Worm (Caenorhabditis elegans) whole organism, L4 larva: Measurements from ENCODE around the gene ccep-97.

Experiments used
- D1046.2 ChIP-seq: fragments of 200-800 bp; sonication (Bioruptor generic); IDR thresholded peaks from 2 replicates; pipeline ENCODE4 v1.3.6; 2022; ENCODE audit warnings: missing genetic modification characterization, missing compliant biosample characterization
- F10B5.3 ChIP-seq: sonication (generic microtip); optimal IDR thresholded peaks from 2 replicates; lab custom pipeline; 2016; ENCODE audit warnings: mild to moderate bottlenecking, missing genetic modification characterization, missing compliant biosample characterization
- F26F4.8 ChIP-seq: fragments of 200-800 bp; sonication (Bioruptor generic); conservative IDR thresholded peaks from 2 replicates; pipeline ENCODE4 v1.3.6; 2022; ENCODE audit warnings: missing genetic modification characterization, missing compliant biosample characterization
- F49E8.2 ChIP-seq: sonication (generic microtip); optimal IDR thresholded peaks from 2 replicates; lab custom pipeline; 2016; ENCODE audit warnings: missing compliant biosample characterization, mild to moderate bottlenecking, missing genetic modification characterization, borderline replicate concordance
- T20F7.1 ChIP-seq: fragments of 200-800 bp; sonication (Bioruptor generic); optimal IDR thresholded peaks from 2 replicates; lab custom pipeline; 2018; ENCODE audit warnings: mild to moderate bottlenecking, missing genetic modification characterization, missing compliant biosample characterization
- Y48G9A.11 ChIP-seq: fragments of 200-800 bp; sonication (Bioruptor generic); IDR thresholded peaks from 2 replicates; pipeline ENCODE4 v1.3.6; 2022; ENCODE audit warnings: missing genetic modification reagents, missing genetic modification characterization, missing compliant biosample characterization
- Y5F2A.4 ChIP-seq: fragments of 200-800 bp; sonication (Bioruptor generic); optimal IDR thresholded peaks from 2 replicates; lab custom pipeline; 2018; ENCODE audit warnings: mild to moderate bottlenecking, missing genetic modification characterization, missing compliant biosample characterization
- Y75B8A.6 ChIP-seq: fragments of 200-800 bp; sonication (Bioruptor generic); IDR thresholded peaks from 2 replicates; pipeline ENCODE4 v1.3.6; 2022; ENCODE audit warnings: missing genetic modification reagents, missing genetic modification characterization, missing compliant biosample characterization
- ZK337.2 ChIP-seq: fragments of 200-800 bp; sonication (Bioruptor generic); IDR thresholded peaks from 2 replicates; pipeline ENCODE4 v1.3.6; 2022; ENCODE audit warnings: missing genetic modification reagents, missing genetic modification characterization, missing compliant biosample characterization
- ZK546.5 ChIP-seq, 2 experiments: sonication (generic microtip); optimal IDR thresholded peaks; 2 replicates each; lab custom pipeline; 2017; ENCODE audit warnings: missing biosample characterization in 2 of 2, missing genetic modification characterization in 2 of 2
- ama-1 ChIP-seq: fragments of 150-350 bp; optimal IDR thresholded peaks from 2 replicates; lab custom pipeline; 2014; ENCODE audit warnings: inconsistent platforms, mixed read lengths
- arid-1 ChIP-seq: fragments of 200-800 bp; sonication (Bioruptor generic); conservative IDR thresholded peaks from 2 replicates; pipeline ENCODE4 v1.3.6; 2022; ENCODE audit warnings: missing genetic modification reagents, missing genetic modification characterization, missing compliant biosample characterization
- attf-4 ChIP-seq: sonication (generic microtip); optimal IDR thresholded peaks from 3 replicates; lab custom pipeline; 2017; ENCODE audit warnings: missing biosample characterization, missing genetic modification characterization
- ceh-32 ChIP-seq: sonication (generic microtip); optimal IDR thresholded peaks from 2 replicates; lab custom pipeline; 2016; ENCODE audit warnings: mild to moderate bottlenecking, missing genetic modification characterization, missing compliant biosample characterization; ENCODE audit not compliant: poor library complexity
- ceh-44 ChIP-seq: fragments of 200-800 bp; sonication (Bioruptor generic); IDR thresholded peaks from 2 replicates; pipeline ENCODE4 v1.3.6; 2022; ENCODE audit warnings: missing genetic modification reagents, missing genetic modification characterization, missing compliant biosample characterization
- ctbp-1 ChIP-seq: fragments of 200-800 bp; sonication (Bioruptor generic); IDR thresholded peaks from 2 replicates; pipeline ENCODE4 v1.3.6; 2022; ENCODE audit warnings: missing genetic modification reagents, missing genetic modification characterization, missing compliant biosample characterization
- daf-16 ChIP-seq, 3 experiments: sonication (generic microtip); optimal IDR thresholded peaks; 2 replicates each; lab custom pipeline; 2016 to 2017; ENCODE audit warnings: missing genetic modification characterization in 3 of 3, missing genetic modification reagents in 3 of 3, mild to moderate bottlenecking in 2 of 3, missing compliant biosample characterization in 2 of 3, missing biosample characterization in 1 of 3, moderate library complexity in 1 of 3
- daf-19 ChIP-seq: fragments of 200-800 bp; sonication (Bioruptor generic); conservative IDR thresholded peaks from 2 replicates; pipeline ENCODE4 v1.3.6; 2022; ENCODE audit warnings: missing genetic modification characterization, missing compliant biosample characterization
- dmd-6 ChIP-seq: fragments of 200-800 bp; sonication (Bioruptor generic); IDR thresholded peaks from 2 replicates; pipeline ENCODE4 v1.3.6; 2022; ENCODE audit warnings: missing genetic modification reagents, missing genetic modification characterization, missing compliant biosample characterization
- dmd-8 ChIP-seq: fragments of 200-800 bp; sonication (Bioruptor generic); IDR thresholded peaks from 2 replicates; pipeline ENCODE4 v1.3.6; 2022; ENCODE audit warnings: missing genetic modification characterization, missing compliant biosample characterization
- dpl-1 ChIP-seq: fragments of 150-350 bp; optimal IDR thresholded peaks from 2 replicates; lab custom pipeline; 2014; ENCODE audit warnings: missing biosample characterization, missing genetic modification reagents, missing genetic modification characterization
- dve-1 ChIP-seq: sonication (generic microtip); optimal IDR thresholded peaks from 2 replicates; lab custom pipeline; 2017; ENCODE audit warnings: antibody characterized with exemption, mild to moderate bottlenecking, missing genetic modification characterization, missing compliant biosample characterization; ENCODE audit not compliant: insufficient read depth
- fkh-10 ChIP-seq: fragments of 150-350 bp; optimal IDR thresholded peaks from 2 replicates; lab custom pipeline; 2014; ENCODE audit warnings: missing biosample characterization, missing genetic modification reagents, missing genetic modification characterization
- hlh-11 ChIP-seq: fragments of 200-800 bp; sonication (Bioruptor generic); optimal IDR thresholded peaks from 2 replicates; lab custom pipeline; 2018; ENCODE audit warnings: mild to moderate bottlenecking, missing genetic modification characterization, missing compliant biosample characterization
- hlh-30 ChIP-seq: sonication (generic microtip); optimal IDR thresholded peaks from 2 replicates; lab custom pipeline; 2017; ENCODE audit warnings: antibody characterized with exemption, mild to moderate bottlenecking, missing genetic modification characterization, missing compliant biosample characterization; ENCODE audit not compliant: insufficient read depth
- hmg-1.1 ChIP-seq: fragments of 200-800 bp; sonication (Bioruptor generic); IDR thresholded peaks from 2 replicates; pipeline ENCODE4 v1.3.6; 2022; ENCODE audit warnings: missing genetic modification reagents, missing genetic modification characterization, missing compliant biosample characterization
- lin-1 ChIP-seq: fragments of 200-800 bp; sonication (Bioruptor generic); IDR thresholded peaks from 2 replicates; pipeline ENCODE4 v1.3.6; 2022; ENCODE audit warnings: missing genetic modification reagents, missing genetic modification characterization, missing compliant biosample characterization
- lin-39 ChIP-seq: fragments of 150-350 bp; optimal IDR thresholded peaks from 2 replicates; lab custom pipeline; 2014; ENCODE audit warnings: missing biosample characterization, missing genetic modification reagents, missing genetic modification characterization
- lsy-2 ChIP-seq, 2 experiments: fragments of 150-350 bp in 1 of 2; sonication (generic microtip) in 1 of 2; optimal IDR thresholded peaks; 2 replicates each; lab custom pipeline; 2014 to 2017; ENCODE audit warnings: missing biosample characterization in 2 of 2, missing genetic modification characterization in 2 of 2
- mdl-1 ChIP-seq, 2 experiments: fragments of 150-350 bp in 1 of 2; sonication (generic microtip) in 1 of 2; optimal IDR thresholded peaks; 2 replicates each; lab custom pipeline; 2014 to 2017; ENCODE audit warnings: missing biosample characterization in 2 of 2, missing genetic modification characterization in 2 of 2
- mxl-2 ChIP-seq: fragments of 200-800 bp; sonication (Bioruptor generic); conservative IDR thresholded peaks from 2 replicates; pipeline ENCODE4 v1.3.6; 2022; ENCODE audit warnings: missing genetic modification reagents, missing genetic modification characterization, missing compliant biosample characterization
- nhr-102 ChIP-seq: sonication (generic microtip); optimal IDR thresholded peaks from 2 replicates; lab custom pipeline; 2016; ENCODE audit warnings: mild to moderate bottlenecking, missing genetic modification characterization, moderate library complexity, missing compliant biosample characterization
- nhr-111 ChIP-seq: fragments of 200-800 bp; sonication (Bioruptor generic); optimal IDR thresholded peaks from 2 replicates; lab custom pipeline; 2018; ENCODE audit warnings: mild to moderate bottlenecking, missing genetic modification characterization, missing compliant biosample characterization
- nhr-237 ChIP-seq: sonication (generic microtip); optimal IDR thresholded peaks from 2 replicates; lab custom pipeline; 2017; ENCODE audit warnings: missing biosample characterization, missing genetic modification characterization
- nhr-25 ChIP-seq: sonication (generic microtip); optimal IDR thresholded peaks from 2 replicates; lab custom pipeline; 2017; ENCODE audit warnings: missing genetic modification characterization, mild to moderate bottlenecking, missing compliant biosample characterization, antibody characterized with exemption, moderate library complexity, borderline replicate concordance; ENCODE audit not compliant: insufficient read depth
- pha-4 ChIP-seq, 2 experiments: fragments of 150-350 bp in 1 of 2; fragments of 200-800 bp in 1 of 2; sonication (Bioruptor generic) in 1 of 2; IDR thresholded peaks in 1 of 2; optimal IDR thresholded peaks in 1 of 2; 2 replicates each; pipeline versions ENCODE4 v1.3.6 to Lab custom; 2014 to 2022; ENCODE audit warnings: missing genetic modification characterization in 2 of 2, missing genetic modification reagents in 2 of 2, missing biosample characterization in 1 of 2, missing compliant biosample characterization in 1 of 2
- pqm-1 ChIP-seq: sonication (generic microtip); optimal IDR thresholded peaks from 2 replicates; lab custom pipeline; 2017; ENCODE audit warnings: missing biosample characterization, missing genetic modification characterization
- rbr-2 ChIP-seq: sonication (generic microtip); optimal IDR thresholded peaks from 2 replicates; lab custom pipeline; 2016; ENCODE audit warnings: missing genotype, missing genetic modification characterization, missing compliant biosample characterization
- saeg-2 ChIP-seq: fragments of 200-800 bp; sonication (Bioruptor generic); IDR thresholded peaks from 2 replicates; pipeline ENCODE4 v1.3.6; 2022; ENCODE audit warnings: missing genetic modification reagents, missing genetic modification characterization, missing compliant biosample characterization
- set-16 ChIP-seq: fragments of 200-800 bp; sonication (Bioruptor generic); IDR thresholded peaks from 2 replicates; pipeline ENCODE4 v1.3.6; 2022; ENCODE audit warnings: missing genetic modification reagents, missing genetic modification characterization, missing compliant biosample characterization
- tag-97 ChIP-seq: fragments of 200-800 bp; sonication (Bioruptor generic); IDR thresholded peaks from 2 replicates; pipeline ENCODE4 v1.3.6; 2022; ENCODE audit warnings: missing genetic modification characterization, missing compliant biosample characterization
- tra-1 ChIP-seq: fragments of 200-800 bp; sonication (Bioruptor generic); IDR thresholded peaks from 2 replicates; pipeline ENCODE4 v1.3.6; 2022; ENCODE audit warnings: missing genetic modification reagents, missing genetic modification characterization, missing compliant biosample characterization
- unc-130 ChIP-seq: sonication (generic microtip); optimal IDR thresholded peaks from 2 replicates; lab custom pipeline; 2016; ENCODE audit warnings: missing genetic modification reagents, missing genetic modification characterization, missing compliant biosample characterization
- zag-1 ChIP-seq: fragments of 150-350 bp; optimal IDR thresholded peaks from 2 replicates; lab custom pipeline; 2014; ENCODE audit warnings: missing biosample characterization, missing genetic modification characterization
- zfp-2 ChIP-seq: sonication (generic microtip); optimal IDR thresholded peaks from 2 replicates; lab custom pipeline; 2016; ENCODE audit warnings: mild to moderate bottlenecking, missing genetic modification characterization, missing compliant biosample characterization
- zfp-3 ChIP-seq: fragments of 200-800 bp; sonication (Bioruptor generic); conservative IDR thresholded peaks from 2 replicates; pipeline ENCODE4 v1.3.6; 2022; ENCODE audit warnings: missing genetic modification reagents, missing genetic modification characterization, missing compliant biosample characterization
- zip-2 ChIP-seq: fragments of 150-350 bp; optimal IDR thresholded peaks from 2 replicates; lab custom pipeline; 2014; ENCODE audit warnings: missing biosample characterization, missing genetic modification characterization
- ztf-7 ChIP-seq: fragments of 150-350 bp; optimal IDR thresholded peaks from 2 replicates; lab custom pipeline; 2014; ENCODE audit warnings: missing biosample characterization, missing genetic modification characterization

Gene ccep-97

DNA sequence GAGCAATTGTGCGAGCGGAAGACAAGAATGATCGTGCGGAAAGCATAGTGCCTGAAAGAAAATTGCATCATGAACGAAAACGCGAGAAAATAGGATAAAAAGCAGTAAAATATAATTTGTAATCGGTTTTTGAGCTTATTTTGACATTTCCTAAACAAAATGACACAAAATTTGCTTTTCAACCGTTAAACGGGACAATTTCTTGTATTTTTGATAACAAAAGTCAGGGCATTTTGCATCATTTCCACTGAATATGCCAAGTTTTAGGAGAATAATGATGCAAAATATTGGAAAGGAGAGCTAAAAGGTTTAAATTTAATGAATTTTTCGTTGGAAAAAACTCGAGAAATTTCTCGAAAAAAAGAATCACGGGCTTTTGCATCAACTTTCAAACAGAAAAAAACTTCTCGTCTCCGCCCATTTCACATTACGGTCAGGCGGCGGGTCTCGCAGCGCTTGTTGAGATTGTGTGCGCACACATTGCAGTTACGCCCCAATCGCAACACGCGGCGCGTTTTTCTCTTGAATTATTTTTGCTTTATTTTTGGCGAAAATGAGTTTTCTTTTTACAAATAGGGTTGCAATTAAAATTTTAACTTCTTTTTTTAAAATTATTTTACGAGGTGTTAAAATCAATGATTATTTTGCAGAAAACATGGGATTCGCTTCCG, 8.4 kb upstream of the ccep-97 start, which contains the start of the genes hsp-6 and C37H5.5 (continued):
- TF ChIP-seq hlh-30 (tag; lab: Kevin White, UChicago) (peak; percentile 99), dmd-6 (GFP tag; lab: Robert Waterston, UW) (peak; percentile 69), zag-1 (tag; lab: Kevin White, UChicago) (no peak), rbr-2 (tag; lab: Kevin White, UChicago) (peak; percentile 75), F49E8.2 (peak; percentile 36), zip-2 (tag; lab: Kevin White, UChicago) (no peak), daf-19 (GFP tag; lab: Robert Waterston, UW) (no peak), D1046.2 (GFP tag; lab: Robert Waterston, UW) (no peak), mxl-2 (GFP tag; lab: Robert Waterston, UW) (no peak), ceh-32 (tag; lab: Kevin White, UChicago) (no peak), saeg-2 (GFP tag; lab: Robert Waterston, UW) (no peak), mdl-1 (tag; optimal IDR thresholded peaks at IDR 0.05; lab: Kevin White, UChicago) (peak in 1 of 2 experiments; percentile 78), Y75B8A.6 (GFP tag; lab: Robert Waterston, UW) (no peak), ztf-7 (tag; lab: Kevin White, UChicago) (peak; percentile 27), nhr-111 (GFP tag; lab: Kevin White, UChicago) (no peak), set-16 (GFP tag; lab: Robert Waterston, UW) (no peak), attf-4 (tag; lab: Kevin White, UChicago) (no peak), tra-1 (GFP tag; lab: Robert Waterston, UW) (no peak), T20F7.1 (no peak), lin-1 (GFP tag; lab: Robert Waterston, UW) (no peak), ZK546.5 (tag; optimal IDR thresholded peaks at IDR 0.05; lab: Kevin White, UChicago) (no peak), unc-130 (peak; percentile 73), zfp-2 (no peak), hlh-11 (tag; lab: Kevin White, UChicago) (peak; percentile 87), arid-1 (GFP tag; lab: Robert Waterston, UW) (peak; percentile 59; the same call in 1 of the 2 replicates), ZK337.2 (GFP tag; lab: Robert Waterston, UW) (0 out of 2 replicates have a peak, but pooled peaks have one; percentile 18), lin-39 (tag; lab: Kevin White, UChicago) (no peak), ctbp-1 (no peak), dmd-8 (no peak), Y48G9A.11 (no peak), lsy-2 (tag; optimal IDR thresholded peaks at IDR 0.05; lab: Kevin White, UChicago) (peak; percentile 54 to 93), fkh-10 (GFP tag; lab: Kevin White, UChicago) (peak; percentile 73), F10B5.3 (no peak), tag-97 (GFP tag; lab: Robert Waterston, UW) (no peak), daf-16 (GFP tag; optimal IDR thresholded peaks at IDR 0.05; lab: Kevin White, UChicago) (peak in 1 of 2 experiments; percentile 24), daf-16 (tag; optimal IDR thresholded peaks at IDR 0.05; lab: Kevin White, UChicago) (peak; percentile 56), Y5F2A.4 (no peak), pqm-1 (no peak), zfp-3 (GFP tag; lab: Robert Waterston, UW) (peak; percentile 41; the same call in 1 of the 2 replicates), nhr-237 (tag; lab: Kevin White, UChicago) (no peak), nhr-102 (tag; lab: Kevin White, UChicago) (peak; percentile 59), nhr-25 (tag; lab: Kevin White, UChicago) (no peak), pha-4 (GFP tag; IDR thresholded peaks at IDR 0.05; lab: Robert Waterston, UW) (peak; percentile 70), pha-4 (tag; optimal IDR thresholded peaks at IDR 0.05; lab: Kevin White, UChicago) (no peak), F26F4.8 (GFP tag; lab: Robert Waterston, UW) (no peak), dpl-1 (GFP tag; lab: Kevin White, UChicago) (peak; percentile 69), hmg-1.1 (GFP tag; lab: Robert Waterston, UW) (peak; percentile 76), ceh-44 (GFP tag; lab: Robert Waterston, UW) (peak; percentile 23; the same call in 1 of the 2 replicates), ama-1 (lab: Kevin White, UChicago) (peak; percentile 26), dve-1 (peak; percentile 92)
